Fruit fly (Drosophila melanogaster) whole organism, prepupa: ENCODE results near the gene CG18420.

ENCODE experiments used
- Blimp-1 ChIP-seq: fragments of 200-800 bp; sonication (Bioruptor generic); optimal IDR thresholded peaks from 3 replicates; lab custom pipeline; 2017; ENCODE audit warnings: missing biosample characterization, missing genetic modification characterization, mild to moderate bottlenecking, moderate library complexity, missing genetic modification reagents
- CG11762 ChIP-seq: fragments of 200-800 bp; sonication (Bioruptor generic); optimal IDR thresholded peaks from 3 replicates; lab custom pipeline; 2016; ENCODE audit warnings: missing biosample characterization, missing genetic modification characterization; ENCODE audit not compliant: insufficient read depth
- CG11902 ChIP-seq: fragments of 200-800 bp; sonication (Bioruptor generic); optimal IDR thresholded peaks from 3 replicates; lab custom pipeline; 2016; ENCODE audit warnings: missing biosample characterization, missing genetic modification characterization
- CG16779 ChIP-seq: fragments of 200-800 bp; sonication (Bioruptor generic); optimal IDR thresholded peaks from 3 replicates; lab custom pipeline; 2017; ENCODE audit warnings: missing biosample characterization, mild to moderate bottlenecking, missing genetic modification characterization
- CG6854 ChIP-seq: fragments of 200-800 bp; sonication (Bioruptor generic); optimal IDR thresholded peaks from 2 replicates; lab custom pipeline; 2017; ENCODE audit warnings: missing biosample characterization, mild to moderate bottlenecking, missing genetic modification characterization
- CG8119 ChIP-seq: fragments of 200-800 bp; sonication (Bioruptor generic); IDR thresholded peaks from 3 replicates; pipeline ENCODE4 v1.3.6; 2022; ENCODE audit warnings: missing biosample characterization, missing genetic modification characterization
- Hr39 ChIP-seq: fragments of 200-800 bp; sonication (Bioruptor generic); optimal IDR thresholded peaks from 2 replicates; lab custom pipeline; 2016; ENCODE audit warnings: missing biosample characterization, missing genetic modification characterization
- fd59A ChIP-seq: fragments of 200-800 bp; sonication (Bioruptor generic); optimal IDR thresholded peaks from 2 replicates; lab custom pipeline; 2017; ENCODE audit warnings: missing biosample characterization, mild to moderate bottlenecking, missing genetic modification characterization, missing genetic modification reagents
- spab ChIP-seq: fragments of 200-800 bp; sonication (Bioruptor generic); optimal IDR thresholded peaks from 2 replicates; lab custom pipeline; 2017; ENCODE audit warnings: missing biosample characterization, mild to moderate bottlenecking, missing genetic modification characterization, missing genetic modification reagents

- TF ChIP-seq Blimp-1 (GFP tag; lab: Kevin White, UChicago) (no peak), CG11902 (no peak), CG8119 (GFP tag; lab: Robert Waterston, UW) (no peak), CG6854 (GFP tag; lab: Kevin White, UChicago) (no peak), CG11762 (GFP tag; lab: Kevin White, UChicago) (no peak), CG16779 (tag; lab: Kevin White, UChicago) (no peak), fd59A (GFP tag; lab: Kevin White, UChicago) (no peak), spab (GFP tag; lab: Kevin White, UChicago) (no peak), Hr39 (GFP tag; lab: Kevin White, UChicago) (no peak)
These were observed at the start of gene CG18420 for dm6 chr2L:14796542-14796941.
